Fruit fly (Drosophila melanogaster) whole organism, embryonic: ENCODE measurements around the gene CG7182.
A peak's percentile ranks its signal among the peaks of the same experiment; 100 is the strongest.

Experiments
- BtbVII ChIP-seq: fragments of 200-800 bp; sonication (Bioruptor generic); optimal IDR thresholded peaks from 3 replicates; lab custom pipeline; 2017; ENCODE audit warnings: missing biosample characterization, mild to moderate bottlenecking, missing genetic modification characterization
- CG1024 ChIP-seq: fragments of 200-800 bp; sonication (Bioruptor generic); IDR thresholded peaks from 2 replicates; pipeline ENCODE4 v1.3.6; 2022; ENCODE audit warnings: missing biosample characterization, missing genetic modification characterization
- CG10431 ChIP-seq: fragments of 200-800 bp; sonication (Bioruptor generic); optimal IDR thresholded peaks from 3 replicates; lab custom pipeline; 2018; ENCODE audit warnings: missing biosample characterization, mild to moderate bottlenecking, missing genetic modification characterization
- CG10543 ChIP-seq: fragments of 200-800 bp; sonication (Bioruptor generic); optimal IDR thresholded peaks from 3 replicates; lab custom pipeline; 2017; ENCODE audit warnings: missing biosample characterization, mild to moderate bottlenecking, missing genetic modification characterization, moderate library complexity
- CG10654 ChIP-seq: fragments of 200-800 bp; sonication (Bioruptor generic); optimal IDR thresholded peaks from 2 replicates; lab custom pipeline; 2016; ENCODE audit warnings: missing biosample characterization, missing genetic modification characterization
- CG10959 ChIP-seq: fragments of 200-800 bp; sonication (Bioruptor generic); IDR thresholded peaks from 2 replicates; pipeline ENCODE4 v1.3.6; 2022; ENCODE audit warnings: missing biosample characterization, missing genetic modification characterization
- CG10979 ChIP-seq: fragments of 200-800 bp; sonication (Bioruptor generic); optimal IDR thresholded peaks from 2 replicates; lab custom pipeline; 2018; ENCODE audit warnings: missing biosample characterization, mild to moderate bottlenecking, missing genetic modification characterization, moderate library complexity
- CG11560 ChIP-seq: fragments of 200-800 bp; sonication (Bioruptor generic); IDR thresholded peaks from 3 replicates; pipeline ENCODE4 v1.3.6; 2022; ENCODE audit warnings: missing biosample characterization, missing genetic modification characterization
- CG12769 ChIP-seq: fragments of 200-800 bp; sonication (Bioruptor generic); optimal IDR thresholded peaks from 2 replicates; lab custom pipeline; 2019; ENCODE audit warnings: missing biosample characterization, mild to moderate bottlenecking, missing genetic modification characterization, moderate library complexity
- CG15696 ChIP-seq: fragments of 200-800 bp; sonication (Bioruptor generic); optimal IDR thresholded peaks from 2 replicates; lab custom pipeline; 2019; ENCODE audit warnings: missing biosample characterization, mild to moderate bottlenecking, missing genetic modification characterization, moderate library complexity
- CG1602 ChIP-seq: fragments of 200-800 bp; sonication (Bioruptor generic); optimal IDR thresholded peaks from 3 replicates; lab custom pipeline; 2016; ENCODE audit warnings: missing biosample characterization, missing genetic modification characterization
- CG17328 ChIP-seq: fragments of 200-800 bp; sonication (Bioruptor generic); IDR thresholded peaks from 2 replicates; pipeline ENCODE4 v1.3.6; 2022; ENCODE audit warnings: missing biosample characterization, missing genetic modification characterization
- CG17568 ChIP-seq: fragments of 200-800 bp; sonication (Bioruptor generic); optimal IDR thresholded peaks from 2 replicates; lab custom pipeline; 2018; ENCODE audit warnings: missing biosample characterization, mild to moderate bottlenecking, missing genetic modification characterization, moderate library complexity
- CG17612 ChIP-seq: fragments of 200-800 bp; sonication (Bioruptor generic); IDR thresholded peaks from 2 replicates; pipeline ENCODE4 v1.3.6; 2022; ENCODE audit warnings: missing biosample characterization, missing genetic modification characterization
- CG17912 ChIP-seq: fragments of 200-800 bp; sonication (Bioruptor generic); optimal IDR thresholded peaks from 2 replicates; lab custom pipeline; 2018; ENCODE audit warnings: missing biosample characterization, mild to moderate bottlenecking, missing genetic modification characterization
- CG2199 ChIP-seq: fragments of 200-800 bp; sonication (Bioruptor generic); IDR thresholded peaks from 3 replicates; pipeline ENCODE4 v1.3.6; 2022; ENCODE audit warnings: missing biosample characterization, missing genetic modification characterization
- CG33213 ChIP-seq: fragments of 200-800 bp; sonication (Bioruptor generic); optimal IDR thresholded peaks from 3 replicates; lab custom pipeline; 2016; ENCODE audit warnings: missing biosample characterization, missing genetic modification characterization
- CG3847 ChIP-seq: fragments of 200-800 bp; sonication (Bioruptor generic); IDR thresholded peaks from 2 replicates; pipeline ENCODE4 v1.3.6; 2022; ENCODE audit warnings: missing biosample characterization, missing genetic modification characterization
- CG6175 ChIP-seq: fragments of 200-800 bp; sonication (Bioruptor generic); IDR thresholded peaks from 3 replicates; pipeline ENCODE4 v1.3.6; 2022; ENCODE audit warnings: missing biosample characterization, missing genetic modification characterization
- CG7786 ChIP-seq: fragments of 200-800 bp; sonication (Bioruptor generic); optimal IDR thresholded peaks from 2 replicates; lab custom pipeline; 2016; ENCODE audit warnings: missing biosample characterization, missing genetic modification characterization
- CG8765 ChIP-seq: fragments of 200-800 bp; sonication (Bioruptor generic); IDR thresholded peaks from 2 replicates; pipeline ENCODE4 v1.3.6; 2022; ENCODE audit warnings: missing biosample characterization, missing genetic modification characterization
- CG9727 ChIP-seq: fragments of 200-800 bp; sonication (Bioruptor generic); optimal IDR thresholded peaks from 3 replicates; lab custom pipeline; 2017; ENCODE audit warnings: missing biosample characterization, mild to moderate bottlenecking, missing genetic modification characterization
- CG9817 ChIP-seq: fragments of 200-800 bp; sonication (Bioruptor generic); optimal IDR thresholded peaks from 2 replicates; lab custom pipeline; 2018; ENCODE audit warnings: missing biosample characterization, mild to moderate bottlenecking, missing genetic modification characterization, moderate library complexity
- Dfd ChIP-seq, 2 experiments: fragments of >200 bp; optimal IDR thresholded peaks; 2 replicates each; lab custom pipeline; 2017; ENCODE audit warnings: missing biosample characterization in 2 of 2, missing genetic modification characterization in 2 of 2
- Ets97D ChIP-seq: fragments of 200-800 bp; sonication (Bioruptor generic); optimal IDR thresholded peaks from 3 replicates; lab custom pipeline; 2016; ENCODE audit warnings: missing biosample characterization, missing genetic modification characterization
- Fer2 ChIP-seq: fragments of 200-800 bp; sonication (Bioruptor generic); optimal IDR thresholded peaks from 2 replicates; lab custom pipeline; 2018; ENCODE audit warnings: missing biosample characterization, mild to moderate bottlenecking, missing genetic modification characterization, moderate library complexity
- HmgZ ChIP-seq: fragments of 200-800 bp; sonication (Bioruptor generic); optimal IDR thresholded peaks from 2 replicates; lab custom pipeline; 2018; ENCODE audit warnings: missing biosample characterization, mild to moderate bottlenecking, missing genetic modification characterization
- Kr ChIP-seq: fragments of 200-800 bp; sonication (Bioruptor generic); optimal IDR thresholded peaks from 2 replicates; lab custom pipeline; 2017; ENCODE audit warnings: missing biosample characterization, mild to moderate bottlenecking, missing genetic modification characterization
- Nf-YA ChIP-seq: fragments of 200-800 bp; sonication (Bioruptor generic); IDR thresholded peaks from 2 replicates; pipeline ENCODE4 v1.3.6; 2022; ENCODE audit warnings: missing biosample characterization, missing genetic modification characterization
- Nf-YB ChIP-seq: fragments of 200-800 bp; sonication (Bioruptor generic); optimal IDR thresholded peaks from 3 replicates; lab custom pipeline; 2019; ENCODE audit warnings: missing biosample characterization, mild to moderate bottlenecking, missing genetic modification characterization, moderate library complexity
- Pdp1 ChIP-seq, 2 experiments: fragments of 200-800 bp; sonication (Bioruptor generic); optimal IDR thresholded peaks; 3 replicates each; lab custom pipeline; 2016; ENCODE audit warnings: missing biosample characterization in 2 of 2, missing genetic modification characterization in 2 of 2, mild to moderate bottlenecking in 1 of 2, moderate library complexity in 1 of 2
- Scr ChIP-seq: fragments of 200-800 bp; sonication (Bioruptor generic); IDR thresholded peaks from 2 replicates; pipeline ENCODE4 v1.3.6; 2022; ENCODE audit warnings: missing biosample characterization, missing genetic modification characterization; ENCODE audit not compliant: partially characterized antibody
- TFAM ChIP-seq: fragments of 200-800 bp; sonication (Bioruptor generic); optimal IDR thresholded peaks from 2 replicates; lab custom pipeline; 2017; ENCODE audit warnings: missing biosample characterization, missing genetic modification characterization, inconsistent platforms
- bcd ChIP-seq: fragments of 200-800 bp; sonication (Bioruptor generic); optimal IDR thresholded peaks from 2 replicates; lab custom pipeline; 2017; ENCODE audit warnings: missing biosample characterization, mild to moderate bottlenecking, missing genetic modification characterization
- dm ChIP-seq: fragments of 200-800 bp; sonication (Bioruptor generic); optimal IDR thresholded peaks from 3 replicates; lab custom pipeline; 2016; ENCODE audit warnings: missing biosample characterization, missing genetic modification characterization
- dpn ChIP-seq, 2 experiments: fragments of 200-800 bp; sonication (Bioruptor generic); optimal IDR thresholded peaks; 3 replicates each; lab custom pipeline; 2016; ENCODE audit warnings: missing biosample characterization in 2 of 2, missing genetic modification characterization in 2 of 2
- eyg ChIP-seq: fragments of 200-800 bp; sonication (Bioruptor generic); optimal IDR thresholded peaks from 3 replicates; lab custom pipeline; 2016; ENCODE audit warnings: missing biosample characterization, missing genetic modification characterization
- gsb ChIP-seq: fragments of 200-800 bp; sonication (Bioruptor generic); IDR thresholded peaks from 2 replicates; pipeline ENCODE4 v1.3.6; 2022; ENCODE audit warnings: missing biosample characterization, missing genetic modification characterization
- insv ChIP-seq, 2 experiments: fragments of 200-800 bp; sonication (Bioruptor generic); optimal IDR thresholded peaks; 3 replicates each; lab custom pipeline; 2016 to 2018; ENCODE audit warnings: missing biosample characterization in 2 of 2, missing genetic modification characterization in 2 of 2
- jing ChIP-seq: fragments of 200-800 bp; sonication (Bioruptor generic); optimal IDR thresholded peaks from 2 replicates; lab custom pipeline; 2018; ENCODE audit warnings: missing biosample characterization, mild to moderate bottlenecking, missing genetic modification characterization
- lbe ChIP-seq: fragments of 200-800 bp; sonication (Bioruptor generic); optimal IDR thresholded peaks from 2 replicates; lab custom pipeline; 2016; ENCODE audit warnings: missing biosample characterization, mild to moderate bottlenecking, missing genetic modification characterization
- mam ChIP-seq: fragments of 200-800 bp; sonication (Bioruptor generic); optimal IDR thresholded peaks from 3 replicates; lab custom pipeline; 2016; ENCODE audit warnings: missing biosample characterization, missing genetic modification characterization
- pum ChIP-seq: fragments of 200-800 bp; sonication (Bioruptor generic); optimal IDR thresholded peaks from 2 replicates; lab custom pipeline; 2016; ENCODE audit warnings: missing biosample characterization, missing genetic modification characterization
- pzg ChIP-seq: fragments of 200-800 bp; sonication (Bioruptor generic); optimal IDR thresholded peaks from 3 replicates; lab custom pipeline; 2018; ENCODE audit warnings: missing biosample characterization, mild to moderate bottlenecking, missing genetic modification characterization, moderate library complexity
- rib ChIP-seq: fragments of 200-800 bp; sonication (Bioruptor generic); IDR thresholded peaks from 2 replicates; pipeline ENCODE4 v1.3.6; 2022; ENCODE audit warnings: missing biosample characterization, missing genetic modification characterization
- schlank ChIP-seq: fragments of 200-800 bp; sonication (Bioruptor generic); optimal IDR thresholded peaks from 2 replicates; lab custom pipeline; 2018; ENCODE audit warnings: missing biosample characterization, mild to moderate bottlenecking, missing genetic modification characterization
- sens-2 ChIP-seq: fragments of 200-800 bp; sonication (Bioruptor generic); IDR thresholded peaks from 2 replicates; pipeline ENCODE4 v1.3.6; 2022; ENCODE audit warnings: missing biosample characterization, missing genetic modification characterization
- trh ChIP-seq: fragments of 200-800 bp; sonication (Bioruptor generic); optimal IDR thresholded peaks from 2 replicates; lab custom pipeline; 2016; ENCODE audit warnings: missing biosample characterization, missing genetic modification characterization
- tx ChIP-seq: fragments of 200-800 bp; sonication (Bioruptor generic); optimal IDR thresholded peaks from 2 replicates; lab custom pipeline; 2016; ENCODE audit warnings: missing biosample characterization, missing genetic modification characterization
- wdn ChIP-seq: fragments of 200-800 bp; sonication (Bioruptor generic); IDR thresholded peaks from 2 replicates; pipeline ENCODE4 v1.3.6; 2022; ENCODE audit warnings: missing biosample characterization, missing genetic modification characterization
- zfh2 ChIP-seq: fragments of 200-800 bp; sonication (Bioruptor generic); optimal IDR thresholded peaks from 2 replicates; lab custom pipeline; 2016; ENCODE audit warnings: missing biosample characterization, missing genetic modification characterization

CG7182 gene

DNA sequence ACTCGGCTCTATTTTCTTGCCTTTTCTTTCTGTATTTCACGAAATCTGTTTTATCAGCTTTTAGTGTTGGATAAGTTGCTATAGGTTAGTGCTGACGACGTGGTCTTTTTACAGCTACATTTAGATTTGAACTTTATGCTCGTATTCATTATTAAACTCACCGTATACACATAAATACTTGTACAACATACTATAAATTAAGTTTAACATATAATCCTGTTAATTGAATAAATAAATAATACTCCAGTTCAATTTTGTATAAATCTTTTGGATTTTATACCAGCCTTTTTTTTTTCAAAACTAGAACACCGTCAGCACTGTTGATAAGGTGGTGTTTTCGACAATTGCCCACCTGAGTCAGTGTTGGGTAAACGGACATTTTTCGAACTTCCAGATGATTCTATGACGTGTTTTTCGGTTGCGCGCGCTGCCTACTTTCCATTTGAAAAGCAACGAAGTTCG is 37.3 kb downstream of the CG7182 start, which contains the start of gene BI-1 (continued):
- peak; percentile 59 for TF ChIP-seq pzg (GFP tag; lab: Kevin White, UChicago)
- peak; percentile 61 for TF ChIP-seq CG10979 (tag; lab: Kevin White, UChicago)
- peak; percentile 84 for TF ChIP-seq CG3847 (GFP tag; lab: Robert Waterston, UW)
- TF ChIP-seq CG8765 (GFP tag; lab: Robert Waterston, UW), result no peak
- peak; percentile 73 for TF ChIP-seq HmgZ (tag; lab: Kevin White, UChicago)
- TF ChIP-seq insv (GFP tag; optimal IDR thresholded peaks at IDR 0.05; lab: Kevin White, UChicago), result peak in 1 of 2 experiments; percentile 41
- TF ChIP-seq Nf-YB (GFP tag; lab: Kevin White, UChicago), result peak; percentile 41
- TF ChIP-seq lbe (GFP tag; lab: Kevin White, UChicago), result peak; percentile 48
- TF ChIP-seq pum (GFP tag; lab: Kevin White, UChicago), result peak; percentile 51
- TF ChIP-seq CG7786 (GFP tag; lab: Kevin White, UChicago), result no peak
- no peak for TF ChIP-seq TFAM (GFP tag; lab: Kevin White, UChicago)
- no peak for TF ChIP-seq dm (GFP tag; lab: Kevin White, UChicago)
- peak; percentile 74 for TF ChIP-seq bcd (GFP tag; lab: Kevin White, UChicago)
- TF ChIP-seq wdn (GFP tag; lab: Robert Waterston, UW), result no peak
- peak; percentile 73 for TF ChIP-seq BtbVII (GFP tag; lab: Kevin White, UChicago)
- TF ChIP-seq CG9727, result peak; percentile 63
- peak; percentile 78 for TF ChIP-seq zfh2 (GFP tag; lab: Kevin White, UChicago)
- TF ChIP-seq CG17912, result no peak
- peak; percentile 39 for TF ChIP-seq trh
- peak; percentile 43 for TF ChIP-seq CG1602
- peak; percentile 66 for TF ChIP-seq CG9817
- TF ChIP-seq CG10543 (GFP tag; lab: Kevin White, UChicago), result peak; percentile 78
- no peak for TF ChIP-seq Kr (GFP tag; lab: Kevin White, UChicago)
- no peak for TF ChIP-seq CG1024 (GFP tag; lab: Robert Waterston, UW)
- TF ChIP-seq Nf-YA, result 0 out of 2 replicates have a peak, but pooled peaks have one; percentile 21
- TF ChIP-seq CG2199 (GFP tag; lab: Robert Waterston, UW), result no peak
- peak; percentile 2 for TF ChIP-seq CG10431 (GFP tag; lab: Kevin White, UChicago)
- TF ChIP-seq rib (GFP tag; lab: Robert Waterston, UW), result no peak
- TF ChIP-seq schlank, result no peak
- TF ChIP-seq CG10654 (GFP tag; lab: Kevin White, UChicago), result peak; percentile 65
- TF ChIP-seq CG17328 (GFP tag; lab: Robert Waterston, UW), result peak; percentile 29; the same call in 1 of the 2 replicates
- TF ChIP-seq dpn (GFP tag; optimal IDR thresholded peaks at IDR 0.05; lab: Kevin White, UChicago), result peak; percentile 45 to 62
- TF ChIP-seq sens-2 (GFP tag; lab: Robert Waterston, UW), result no peak
- no peak for TF ChIP-seq CG33213 (GFP tag; lab: Kevin White, UChicago)
- TF ChIP-seq CG11560 (tag; lab: Robert Waterston, UW), result no peak
- TF ChIP-seq tx (GFP tag; lab: Kevin White, UChicago), result no peak
- TF ChIP-seq Dfd (GFP tag; optimal IDR thresholded peaks at IDR 0.05; lab: Kevin White, UChicago), result no peak
- TF ChIP-seq CG6175 (GFP tag; lab: Robert Waterston, UW), result 0 out of 3 replicates have a peak, but pooled peaks have one; percentile 7
- no peak for TF ChIP-seq CG17612 (GFP tag; lab: Robert Waterston, UW)
- peak; percentile 9 for TF ChIP-seq Ets97D
- no peak for TF ChIP-seq CG10959 (GFP tag; lab: Robert Waterston, UW)
- TF ChIP-seq gsb (GFP tag; lab: Robert Waterston, UW), result no peak
- no peak for TF ChIP-seq Scr (GFP tag; lab: Robert Waterston, UW)
- peak; percentile 60 for TF ChIP-seq Fer2
- TF ChIP-seq CG12769, result no peak
- TF ChIP-seq CG15696 (tag; lab: Kevin White, UChicago), result peak; percentile 61
- peak; percentile 38 to 60 for TF ChIP-seq Pdp1 (GFP tag; optimal IDR thresholded peaks at IDR 0.05; lab: Kevin White, UChicago)
- TF ChIP-seq jing (GFP tag; lab: Kevin White, UChicago), result no peak
- TF ChIP-seq CG17568 (GFP tag; lab: Kevin White, UChicago), result peak; percentile 4
- no peak for TF ChIP-seq eyg (GFP tag; lab: Kevin White, UChicago)
- TF ChIP-seq mam, result peak; percentile 58
